Fruit fly (Drosophila melanogaster) Kc167 (cell line): ENCODE data around the gene yellow-b.

ENCODE experiments used
- h ChIP-seq: fragments of >200 bp; optimal IDR thresholded peaks from 3 replicates; lab custom pipeline; 2018; ENCODE audit warnings: missing external identifiers
- insv ChIP-seq: fragments of >200 bp; optimal IDR thresholded peaks from 3 replicates; lab custom pipeline; 2018; ENCODE audit warnings: missing external identifiers
- psq ChIP-seq: fragments of >200 bp; optimal IDR thresholded peaks from 2 replicates; lab custom pipeline; 2017; ENCODE audit warnings: missing external identifiers
- ttk ChIP-seq: sonication (Bioruptor generic); optimal IDR thresholded peaks from 2 replicates; lab custom pipeline; 2017; ENCODE audit warnings: missing external identifiers

DNA sequence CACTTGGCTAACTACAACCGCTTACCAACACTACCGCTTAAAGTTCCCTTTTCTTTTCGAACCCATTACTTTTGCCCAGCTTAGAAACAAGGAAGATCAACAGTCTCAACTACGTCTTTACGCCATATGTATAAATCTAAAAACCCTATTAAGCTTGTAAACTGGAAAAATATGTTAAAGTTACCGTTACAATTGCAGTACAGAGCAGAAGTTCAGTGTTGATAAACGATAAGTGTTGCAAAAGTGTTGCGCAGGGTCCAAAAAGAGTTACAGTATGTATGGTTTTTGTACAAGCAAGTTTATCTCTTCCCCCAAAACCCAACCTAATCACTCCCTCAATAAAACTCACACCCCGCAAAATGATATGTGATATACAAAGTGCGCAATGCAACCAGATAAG is 7.0 kb upstream of the yellow-b start:
- TF ChIP-seq insv (lab: Kevin White, UChicago) (no peak), psq (lab: Kevin White, UChicago) (no peak), ttk (lab: Kevin White, UChicago) (no peak), h (lab: Kevin White, UChicago) (no peak)
